Fruit fly (Drosophila melanogaster) Kc167 (cell line): ENCODE measurements around the gene Mrtf.

Source experiments
- Myc ChIP-seq: fragments of >200 bp; optimal IDR thresholded peaks from 2 replicates; lab custom pipeline; 2017; ENCODE audit warnings: missing external identifiers
- Sin3A ChIP-seq: fragments of >200 bp; optimal IDR thresholded peaks from 2 replicates; lab custom pipeline; 2018; ENCODE audit warnings: missing external identifiers
- h ChIP-seq: fragments of >200 bp; optimal IDR thresholded peaks from 3 replicates; lab custom pipeline; 2018; ENCODE audit warnings: missing external identifiers
- insv ChIP-seq: fragments of >200 bp; optimal IDR thresholded peaks from 3 replicates; lab custom pipeline; 2018; ENCODE audit warnings: missing external identifiers
- psq ChIP-seq: fragments of >200 bp; optimal IDR thresholded peaks from 2 replicates; lab custom pipeline; 2017; ENCODE audit warnings: missing external identifiers
- ttk ChIP-seq: sonication (Bioruptor generic); optimal IDR thresholded peaks from 2 replicates; lab custom pipeline; 2017; ENCODE audit warnings: missing external identifiers

DNA sequence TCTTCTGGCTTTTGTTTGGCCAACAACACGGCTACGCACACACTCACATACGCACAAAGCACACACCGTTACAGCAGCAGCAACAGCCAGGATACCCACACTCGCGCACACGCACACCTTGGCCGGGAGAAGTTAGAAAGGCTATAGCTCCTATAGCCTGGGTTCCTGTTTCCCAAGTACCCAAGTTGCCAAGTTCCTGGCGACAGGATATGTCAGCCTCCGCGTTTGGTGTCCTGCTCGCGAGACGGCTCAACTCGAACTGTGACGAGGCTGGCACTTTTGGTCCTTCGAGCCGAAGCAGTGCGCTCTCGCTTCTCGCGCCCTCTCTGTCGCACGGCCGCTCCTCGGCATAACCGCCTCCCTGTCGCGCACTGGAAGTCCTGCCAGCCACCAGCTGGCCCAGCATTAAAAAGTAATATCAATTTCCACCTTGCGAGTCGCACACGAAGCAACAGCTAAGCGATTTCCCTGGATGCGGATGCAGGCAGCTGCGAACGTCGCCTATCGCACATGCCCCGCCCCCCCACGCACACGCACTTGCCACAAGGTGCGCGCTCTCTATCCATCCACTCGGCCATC, 54.8 kb downstream of the Mrtf start, which contains the start of gene Fife:
- no peak for TF ChIP-seq Sin3A (lab: Kevin White, UChicago)
- TF ChIP-seq h, result no peak
- TF ChIP-seq ttk (lab: Kevin White, UChicago), result no peak
- no peak for TF ChIP-seq psq (lab: Kevin White, UChicago)
- TF ChIP-seq insv (lab: Kevin White, UChicago), result no peak
- TF ChIP-seq Myc (lab: Kevin White, UChicago), result no peak
